Worm (Caenorhabditis elegans): ENCODE measurements around the gene Y57G11B.3.

Y57G11B.3 gene

ce11 chrIV:14609774-14610173 is 35.6 kb upstream of the Y57G11B.3 start (continued):
- TF ChIP-seq lin-1 (GFP tag; IDR thresholded peaks at IDR 0.05) (no peak), T20F7.1 (GFP tag; optimal IDR thresholded peaks at IDR 0.05) (no peak), hif-1 (tag; optimal IDR thresholded peaks at IDR 0.05) (no peak), daf-8 (GFP tag; IDR thresholded peaks at IDR 0.05) (no peak), ceh-44 (GFP tag; IDR thresholded peaks at IDR 0.05) (no peak), lin-29 (GFP tag; IDR thresholded peaks at IDR 0.05) (no peak), skn-1 (tag; optimal IDR thresholded peaks at IDR 0.05) (no peak), nhr-25 (tag; optimal IDR thresholded peaks at IDR 0.05; ENCODE audit: borderline replicate concordance, insufficient read depth) (no peak), hlh-11 (tag; optimal IDR thresholded peaks at IDR 0.05) (peak; percentile 60), ceh-20 (GFP tag; IDR thresholded peaks at IDR 0.05) (no peak), mxl-3 (GFP tag; optimal IDR thresholded peaks at IDR 0.05) (no peak), nhr-237 (tag; optimal IDR thresholded peaks at IDR 0.05) (no peak), cey-2 (tag; optimal IDR thresholded peaks at IDR 0.05; ENCODE audit: borderline replicate concordance, insufficient read depth) (no peak), gei-8 (GFP tag; optimal IDR thresholded peaks at IDR 0.05) (no peak), lin-15B (tag; optimal IDR thresholded peaks at IDR 0.05) (no peak), unc-130 (GFP tag; optimal IDR thresholded peaks at IDR 0.05) (no peak), F10B5.3 (tag; optimal IDR thresholded peaks at IDR 0.05) (no peak), pha-4 (GFP tag; IDR thresholded peaks at IDR 0.05) (no peak), pha-4 (tag; optimal IDR thresholded peaks at IDR 0.05) (no peak), snpc-4 (tag; optimal IDR thresholded peaks at IDR 0.05) (no peak), mxl-2 (GFP tag; conservative IDR thresholded peaks at IDR 0.05) (no peak), fos-1 (tag; optimal IDR thresholded peaks at IDR 0.05) (no peak), nhr-11 (tag; optimal IDR thresholded peaks at IDR 0.05) (no peak), hmg-1.1 (GFP tag; IDR thresholded peaks at IDR 0.05) (no peak), mep-1 (tag; optimal IDR thresholded peaks at IDR 0.05) (peak; percentile 36), madf-9 (GFP tag; conservative IDR thresholded peaks at IDR 0.05) (no peak), lin-39 (tag; optimal IDR thresholded peaks at IDR 0.05) (no peak), F26F4.8 (GFP tag; conservative IDR thresholded peaks at IDR 0.05) (no peak), daf-16 (GFP tag; optimal IDR thresholded peaks at IDR 0.05) (no peak), daf-16 (tag; optimal IDR thresholded peaks at IDR 0.05) (peak; percentile 71), F49E8.2 (tag; optimal IDR thresholded peaks at IDR 0.05; ENCODE audit: borderline replicate concordance) (no peak), ztf-7 (tag; optimal IDR thresholded peaks at IDR 0.05) (peak; percentile 14), set-16 (GFP tag; IDR thresholded peaks at IDR 0.05) (no peak), ceh-28 (tag; optimal IDR thresholded peaks at IDR 0.05) (no peak), D1046.2 (GFP tag; IDR thresholded peaks at IDR 0.05) (no peak), nhr-10 (tag; optimal IDR thresholded peaks at IDR 0.05) (no peak), aly-2 (tag; optimal IDR thresholded peaks at IDR 0.05) (no peak), dmd-6 (GFP tag; IDR thresholded peaks at IDR 0.05) (peak; percentile 90), nhr-76 (tag; optimal IDR thresholded peaks at IDR 0.05) (no peak), nhr-111 (GFP tag; optimal IDR thresholded peaks at IDR 0.05) (no peak), pqm-1 (tag; optimal IDR thresholded peaks at IDR 0.05) (peak; percentile 12), dve-1 (tag; optimal IDR thresholded peaks at IDR 0.05; ENCODE audit: insufficient read depth) (peak; percentile 80), T26A8.4 (GFP tag; IDR thresholded peaks at IDR 0.05) (no peak), nhr-48 (tag; optimal IDR thresholded peaks at IDR 0.05) (peak; percentile 37), lim-7 (GFP tag; IDR thresholded peaks at IDR 0.05) (no peak), spr-1 (tag; optimal IDR thresholded peaks at IDR 0.05) (no peak), duxl-1 (tag; optimal IDR thresholded peaks at IDR 0.05; ENCODE audit: poor library complexity) (no peak), fkh-10 (GFP tag; optimal IDR thresholded peaks at IDR 0.05) (no peak), dmd-8 (GFP tag; IDR thresholded peaks at IDR 0.05) (0 out of 2 replicates have a peak, but pooled peaks have one; percentile 32), nhr-77 (tag; optimal IDR thresholded peaks at IDR 0.05) (peak; percentile 85), ama-1 (optimal IDR thresholded peaks at IDR 0.05) (no peak), lin-38 (GFP tag; IDR thresholded peaks at IDR 0.05) (no peak), mdt-29 (GFP tag; IDR thresholded peaks at IDR 0.05) (no peak)

Data from whole organism, L4 larva.